Fruit fly (Drosophila melanogaster) whole organism, embryonic: ENCODE data around the gene sinu.

Experiments used
- Atf6 ChIP-seq: fragments of 200-800 bp; sonication (Bioruptor generic); IDR thresholded peaks from 2 replicates; pipeline ENCODE4 v1.3.6; 2022; ENCODE audit warnings: missing biosample characterization, missing genetic modification characterization
- C15 ChIP-seq: fragments of 200-800 bp; sonication (Bioruptor generic); IDR thresholded peaks from 3 replicates; pipeline ENCODE4 v1.3.6; 2022; ENCODE audit warnings: missing biosample characterization, missing genetic modification characterization
- CG11093 ChIP-seq: fragments of 200-800 bp; sonication (Bioruptor generic); IDR thresholded peaks from 3 replicates; pipeline ENCODE4 v1.3.6; 2022; ENCODE audit warnings: missing biosample characterization, missing genetic modification characterization
- CG11560 ChIP-seq: fragments of 200-800 bp; sonication (Bioruptor generic); IDR thresholded peaks from 3 replicates; pipeline ENCODE4 v1.3.6; 2022; ENCODE audit warnings: missing biosample characterization, missing genetic modification characterization
- CG12071 ChIP-seq: fragments of 200-800 bp; sonication (Bioruptor generic); optimal IDR thresholded peaks from 3 replicates; lab custom pipeline; 2018; ENCODE audit warnings: missing biosample characterization, mild to moderate bottlenecking, missing genetic modification characterization
- CG12104 ChIP-seq: fragments of 200-800 bp; sonication (Bioruptor generic); optimal IDR thresholded peaks from 3 replicates; lab custom pipeline; 2016; ENCODE audit warnings: missing biosample characterization, missing genetic modification characterization
- CG12391 ChIP-seq: fragments of 200-800 bp; sonication (Bioruptor generic); optimal IDR thresholded peaks from 3 replicates; lab custom pipeline; 2018; ENCODE audit warnings: missing biosample characterization, mild to moderate bottlenecking, missing genetic modification characterization, moderate library complexity
- CG13624 ChIP-seq: fragments of 200-800 bp; sonication (Bioruptor generic); optimal IDR thresholded peaks from 2 replicates; lab custom pipeline; 2016; ENCODE audit warnings: missing biosample characterization, missing genetic modification characterization
- CG14667 ChIP-seq: fragments of 200-800 bp; sonication (Bioruptor generic); IDR thresholded peaks from 2 replicates; pipeline ENCODE4 v1.3.6; 2022; ENCODE audit warnings: missing biosample characterization, missing genetic modification characterization
- CG15601 ChIP-seq: fragments of 200-800 bp; sonication (Bioruptor generic); optimal IDR thresholded peaks from 3 replicates; lab custom pipeline; 2019; ENCODE audit warnings: missing biosample characterization, mild to moderate bottlenecking, missing genetic modification characterization, moderate library complexity
- CG17186 ChIP-seq: fragments of 200-800 bp; sonication (Bioruptor generic); optimal IDR thresholded peaks from 3 replicates; lab custom pipeline; 2017; ENCODE audit warnings: missing biosample characterization, missing genetic modification reagents, missing genetic modification characterization
- CG17568 ChIP-seq: fragments of 200-800 bp; sonication (Bioruptor generic); optimal IDR thresholded peaks from 2 replicates; lab custom pipeline; 2018; ENCODE audit warnings: missing biosample characterization, mild to moderate bottlenecking, missing genetic modification characterization, moderate library complexity
- CG17802 ChIP-seq: fragments of 200-800 bp; sonication (Bioruptor generic); optimal IDR thresholded peaks from 2 replicates; lab custom pipeline; 2018; ENCODE audit warnings: missing biosample characterization, mild to moderate bottlenecking, missing genetic modification characterization, moderate library complexity
- CG18764 ChIP-seq: fragments of 200-800 bp; sonication (Bioruptor generic); optimal IDR thresholded peaks from 3 replicates; lab custom pipeline; 2016; ENCODE audit warnings: missing biosample characterization, missing genetic modification characterization
- CG30020 ChIP-seq: fragments of 200-800 bp; optimal IDR thresholded peaks from 2 replicates; lab custom pipeline; 2019; ENCODE audit warnings: missing biosample characterization, mild to moderate bottlenecking, missing genetic modification characterization, moderate library complexity
- CG3838 ChIP-seq: fragments of 200-800 bp; sonication (Bioruptor generic); optimal IDR thresholded peaks from 3 replicates; lab custom pipeline; 2016; ENCODE audit warnings: missing biosample characterization, missing genetic modification characterization
- CG3995 ChIP-seq: fragments of 200-800 bp; sonication (Bioruptor generic); optimal IDR thresholded peaks from 3 replicates; lab custom pipeline; 2016; ENCODE audit warnings: missing biosample characterization, missing genetic modification characterization
- CG6813 ChIP-seq: fragments of 200-800 bp; sonication (Bioruptor generic); optimal IDR thresholded peaks from 2 replicates; lab custom pipeline; 2017; ENCODE audit warnings: missing biosample characterization, missing genetic modification characterization, mild to moderate bottlenecking, moderate library complexity, missing genetic modification reagents
- CG7271 ChIP-seq: fragments of 200-800 bp; sonication (Bioruptor generic); optimal IDR thresholded peaks from 2 replicates; lab custom pipeline; 2018; ENCODE audit warnings: missing biosample characterization, mild to moderate bottlenecking, missing genetic modification characterization, moderate library complexity
- CG8290 ChIP-seq, 3 experiments: fragments of 200-800 bp; sonication (Bioruptor generic); optimal IDR thresholded peaks; 2 replicates each; lab custom pipeline; 2016 to 2019; ENCODE audit warnings: missing biosample characterization in 3 of 3, missing genetic modification characterization in 3 of 3, mild to moderate bottlenecking in 2 of 3, moderate library complexity in 1 of 3
- Dref ChIP-seq: fragments of 200-800 bp; sonication (Bioruptor generic); IDR thresholded peaks from 2 replicates; pipeline ENCODE4 v1.3.6; 2022; ENCODE audit warnings: missing biosample characterization, missing genetic modification characterization
- Ets97D ChIP-seq: fragments of 200-800 bp; sonication (Bioruptor generic); optimal IDR thresholded peaks from 3 replicates; lab custom pipeline; 2016; ENCODE audit warnings: missing biosample characterization, missing genetic modification characterization
- HHEX ChIP-seq: fragments of 200-800 bp; sonication (Bioruptor generic); optimal IDR thresholded peaks from 3 replicates; lab custom pipeline; 2017; ENCODE audit warnings: missing biosample characterization, mild to moderate bottlenecking, missing genetic modification characterization, missing genetic modification reagents
- HmgZ ChIP-seq: fragments of 200-800 bp; sonication (Bioruptor generic); optimal IDR thresholded peaks from 2 replicates; lab custom pipeline; 2018; ENCODE audit warnings: missing biosample characterization, mild to moderate bottlenecking, missing genetic modification characterization
- Hr39 ChIP-seq: fragments of >200 bp; optimal IDR thresholded peaks from 2 replicates; lab custom pipeline; 2017
- Mad ChIP-seq: fragments of 200-800 bp; sonication (Bioruptor generic); optimal IDR thresholded peaks from 2 replicates; lab custom pipeline; 2016; ENCODE audit warnings: missing biosample characterization, missing genetic modification characterization
- Neu2 ChIP-seq: fragments of 200-800 bp; sonication (Bioruptor generic); optimal IDR thresholded peaks from 3 replicates; lab custom pipeline; 2016; ENCODE audit warnings: missing biosample characterization, missing genetic modification characterization, borderline replicate concordance
- Spps ChIP-seq: fragments of 200-800 bp; sonication (Bioruptor generic); optimal IDR thresholded peaks from 2 replicates; lab custom pipeline; 2018; ENCODE audit warnings: missing biosample characterization, mild to moderate bottlenecking, missing genetic modification characterization
- Trl ChIP-seq, 3 experiments: fragments of >200 bp in 2 of 3; fragments of 200-800 bp in 1 of 3; sonication (Bioruptor generic) in 1 of 3; optimal IDR thresholded peaks; 2 replicates in 1 of 3; 3 replicates in 2 of 3; lab custom pipeline; 2016 to 2017; ENCODE audit warnings: missing biosample characterization in 1 of 3, missing genetic modification characterization in 1 of 3
- Vsx1 ChIP-seq: fragments of 200-800 bp; sonication (Bioruptor generic); optimal IDR thresholded peaks from 2 replicates; lab custom pipeline; 2017; ENCODE audit warnings: missing biosample characterization, mild to moderate bottlenecking, missing genetic modification characterization, missing genetic modification reagents
- abd-A ChIP-seq: fragments of 200-800 bp; sonication (Bioruptor generic); optimal IDR thresholded peaks from 3 replicates; lab custom pipeline; 2019; ENCODE audit warnings: missing biosample characterization, mild to moderate bottlenecking, missing genetic modification characterization, moderate library complexity
- bab2 ChIP-seq: fragments of 200-800 bp; sonication (Bioruptor generic); optimal IDR thresholded peaks from 2 replicates; lab custom pipeline; 2016; ENCODE audit warnings: missing biosample characterization, missing genetic modification characterization
- bowl ChIP-seq: fragments of 200-800 bp; sonication (Bioruptor generic); IDR thresholded peaks from 2 replicates; pipeline ENCODE4 v1.3.6; 2022; ENCODE audit warnings: missing biosample characterization, missing genetic modification characterization
- chn ChIP-seq: fragments of 200-800 bp; sonication (Bioruptor generic); optimal IDR thresholded peaks from 2 replicates; lab custom pipeline; 2016; ENCODE audit warnings: missing biosample characterization, missing genetic modification characterization
- da ChIP-seq: fragments of 200-800 bp; sonication (Bioruptor generic); optimal IDR thresholded peaks from 2 replicates; lab custom pipeline; 2016; ENCODE audit warnings: missing biosample characterization, missing genetic modification characterization
- danr ChIP-seq: fragments of 200-800 bp; sonication (Bioruptor generic); IDR thresholded peaks from 2 replicates; pipeline ENCODE4 v1.3.6; 2022; ENCODE audit warnings: missing biosample characterization, missing genetic modification characterization
- gcm2 ChIP-seq: fragments of 200-800 bp; sonication (Bioruptor generic); optimal IDR thresholded peaks from 2 replicates; lab custom pipeline; 2016; ENCODE audit warnings: missing biosample characterization, missing genetic modification characterization
- gsb-n ChIP-seq: fragments of 200-800 bp; sonication (Bioruptor generic); optimal IDR thresholded peaks from 3 replicates; lab custom pipeline; 2018; ENCODE audit warnings: missing biosample characterization, mild to moderate bottlenecking, missing genetic modification characterization
- hbn ChIP-seq: fragments of 200-800 bp; sonication (Bioruptor generic); IDR thresholded peaks from 2 replicates; pipeline ENCODE4 v1.3.6; 2022; ENCODE audit warnings: missing biosample characterization, missing genetic modification characterization; ENCODE audit not compliant: partially characterized antibody
- ind ChIP-seq: fragments of 200-800 bp; sonication (Bioruptor generic); optimal IDR thresholded peaks from 3 replicates; lab custom pipeline; 2016; ENCODE audit warnings: missing biosample characterization, missing genetic modification characterization
- insv ChIP-seq, 2 experiments: fragments of 200-800 bp; sonication (Bioruptor generic); optimal IDR thresholded peaks; 3 replicates each; lab custom pipeline; 2016 to 2018; ENCODE audit warnings: missing biosample characterization in 2 of 2, missing genetic modification characterization in 2 of 2
- lab ChIP-seq: fragments of 200-800 bp; sonication (Bioruptor generic); optimal IDR thresholded peaks from 3 replicates; lab custom pipeline; 2017; ENCODE audit warnings: missing biosample characterization, missing genetic modification characterization, mild to moderate bottlenecking, moderate library complexity, missing genetic modification reagents
- lbe ChIP-seq: fragments of 200-800 bp; sonication (Bioruptor generic); optimal IDR thresholded peaks from 2 replicates; lab custom pipeline; 2016; ENCODE audit warnings: missing biosample characterization, mild to moderate bottlenecking, missing genetic modification characterization
- lov ChIP-seq, 2 experiments: fragments of 200-800 bp in 1 of 2; fragments of >200 bp in 1 of 2; sonication (Bioruptor generic) in 1 of 2; IDR thresholded peaks in 1 of 2; optimal IDR thresholded peaks in 1 of 2; 2 replicates in 1 of 2; 3 replicates in 1 of 2; pipeline versions ENCODE4 v1.3.6 to Lab custom; 2017 to 2022; ENCODE audit warnings: missing biosample characterization in 1 of 2, missing genetic modification characterization in 1 of 2
- nau ChIP-seq: fragments of 200-800 bp; sonication (Bioruptor generic); optimal IDR thresholded peaks from 3 replicates; lab custom pipeline; 2017; ENCODE audit warnings: missing biosample characterization, mild to moderate bottlenecking, missing genetic modification characterization, missing genetic modification reagents
- pros ChIP-seq: fragments of 200-800 bp; sonication (Bioruptor generic); optimal IDR thresholded peaks from 3 replicates; lab custom pipeline; 2019; ENCODE audit warnings: missing biosample characterization, mild to moderate bottlenecking, missing genetic modification characterization, moderate library complexity
- row ChIP-seq: fragments of 200-800 bp; sonication (Bioruptor generic); IDR thresholded peaks from 3 replicates; pipeline ENCODE4 v1.3.6; 2022; ENCODE audit warnings: missing biosample characterization, missing genetic modification characterization
- scrt ChIP-seq: fragments of 200-800 bp; sonication (Bioruptor generic); optimal IDR thresholded peaks from 2 replicates; lab custom pipeline; 2018; ENCODE audit warnings: missing biosample characterization, mild to moderate bottlenecking, missing genetic modification characterization, moderate library complexity
- sr ChIP-seq: fragments of 200-800 bp; sonication (Bioruptor generic); IDR thresholded peaks from 3 replicates; pipeline ENCODE4 v1.3.6; 2022; ENCODE audit warnings: missing biosample characterization, missing genetic modification characterization

Gene sinu

dm6 chr3L:5511959-5512358 lies 49.4 kb downstream of the sinu start (continued):
- no peak for TF ChIP-seq Trl (optimal IDR thresholded peaks at IDR 0.05; lab: Kevin White, UChicago)
- peak; percentile 90 for TF ChIP-seq Trl (GFP tag; optimal IDR thresholded peaks at IDR 0.05; lab: Kevin White, UChicago)
- TF ChIP-seq scrt (GFP tag; lab: Kevin White, UChicago): peak; percentile 88
- TF ChIP-seq CG12104 (GFP tag; lab: Kevin White, UChicago): peak; percentile 89
- TF ChIP-seq row (GFP tag; lab: Robert Waterston, UW): peak; percentile 65; the same call in 1 of the 3 replicates
- peak; percentile 62 for TF ChIP-seq ind (GFP tag; lab: Kevin White, UChicago)
- peak; percentile 83 for TF ChIP-seq gcm2 (GFP tag; lab: Kevin White, UChicago)
- peak; percentile 87 for TF ChIP-seq CG17802 (tag; lab: Kevin White, UChicago)
- TF ChIP-seq CG17186: peak; percentile 65
- peak; percentile 79 for TF ChIP-seq Atf6 (GFP tag; lab: Robert Waterston, UW)
- TF ChIP-seq Dref: no peak; the same call in 1 of the 2 replicates
- peak; percentile 93 for TF ChIP-seq CG12071 (GFP tag; lab: Kevin White, UChicago)
- 0 out of 3 replicates have a peak, but pooled peaks have one; percentile 29 for TF ChIP-seq CG11093
- 0 out of 3 replicates have a peak, but pooled peaks have one; percentile 40 for TF ChIP-seq CG11560 (tag; lab: Robert Waterston, UW)
- TF ChIP-seq insv (GFP tag; optimal IDR thresholded peaks at IDR 0.05; lab: Kevin White, UChicago): peak in 1 of 2 experiments; percentile 70
- TF ChIP-seq Hr39 (lab: Kevin White, UChicago): no peak
- TF ChIP-seq CG8290 (GFP tag; optimal IDR thresholded peaks at IDR 0.05; lab: Kevin White, UChicago): no peak
- peak in 1 of 2 experiments; percentile 84 for TF ChIP-seq CG8290 (tag; optimal IDR thresholded peaks at IDR 0.05; lab: Kevin White, UChicago)
- TF ChIP-seq lbe (GFP tag; lab: Kevin White, UChicago): peak; percentile 63
- TF ChIP-seq bab2 (GFP tag; lab: Kevin White, UChicago): peak; percentile 62
- peak; percentile 87 for TF ChIP-seq CG18764
- TF ChIP-seq CG12391 (tag; lab: Kevin White, UChicago): peak; percentile 85
- peak; percentile 73 for TF ChIP-seq CG3995
- no peak; the same call in 1 of the 2 replicates for TF ChIP-seq danr (GFP tag; lab: Robert Waterston, UW)
- no peak for TF ChIP-seq Neu2 (GFP tag; lab: Kevin White, UChicago)
- peak; percentile 92 for TF ChIP-seq CG13624 (GFP tag; lab: Kevin White, UChicago)
- peak; percentile 87 for TF ChIP-seq CG15601
- TF ChIP-seq Spps: peak; percentile 73
- peak; percentile 64 for TF ChIP-seq bowl (GFP tag; lab: Robert Waterston, UW)
- peak; percentile 93 for TF ChIP-seq sr (GFP tag; lab: Robert Waterston, UW)
- TF ChIP-seq C15: peak; percentile 60; the same call in 1 of the 3 replicates
- TF ChIP-seq HHEX (GFP tag; lab: Kevin White, UChicago): peak; percentile 94
- TF ChIP-seq lab: peak; percentile 97
- TF ChIP-seq CG3838: peak; percentile 84
- TF ChIP-seq abd-A (tag; lab: Kevin White, UChicago): no peak
- peak; percentile 100 for TF ChIP-seq Ets97D
- TF ChIP-seq pros (GFP tag; lab: Kevin White, UChicago): peak; percentile 64
- no peak for TF ChIP-seq CG14667 (GFP tag; lab: Robert Waterston, UW)
- peak; percentile 82 for TF ChIP-seq CG7271
- TF ChIP-seq HmgZ (tag; lab: Kevin White, UChicago): peak; percentile 93
- TF ChIP-seq da (GFP tag; lab: Kevin White, UChicago): peak; percentile 83
- TF ChIP-seq CG6813 (GFP tag; lab: Kevin White, UChicago): peak; percentile 94
- TF ChIP-seq gsb-n (tag; lab: Kevin White, UChicago): peak; percentile 75
- TF ChIP-seq CG17568 (GFP tag; lab: Kevin White, UChicago): peak; percentile 89
- no peak for TF ChIP-seq lov (optimal IDR thresholded peaks at IDR 0.05; lab: Kevin White, UChicago)
- TF ChIP-seq lov (GFP tag; IDR thresholded peaks at IDR 0.05; lab: Robert Waterston, UW): peak; percentile 91
- peak; percentile 78 for TF ChIP-seq chn
- peak; percentile 93 for TF ChIP-seq nau (GFP tag; lab: Kevin White, UChicago)
- no peak for TF ChIP-seq CG30020 (tag; lab: Kevin White, UChicago)
- no peak; the same call in 1 of the 2 replicates for TF ChIP-seq hbn (GFP tag; lab: Robert Waterston, UW)
- peak; percentile 83 for TF ChIP-seq Mad
- TF ChIP-seq Vsx1 (GFP tag; lab: Kevin White, UChicago): peak; percentile 92
